Worm (Caenorhabditis elegans): ENCODE measurements around the gene cmk-1.
A peak's percentile ranks its signal among the peaks of the same experiment; 100 is the strongest.

The cmk-1 gene

DNA sequence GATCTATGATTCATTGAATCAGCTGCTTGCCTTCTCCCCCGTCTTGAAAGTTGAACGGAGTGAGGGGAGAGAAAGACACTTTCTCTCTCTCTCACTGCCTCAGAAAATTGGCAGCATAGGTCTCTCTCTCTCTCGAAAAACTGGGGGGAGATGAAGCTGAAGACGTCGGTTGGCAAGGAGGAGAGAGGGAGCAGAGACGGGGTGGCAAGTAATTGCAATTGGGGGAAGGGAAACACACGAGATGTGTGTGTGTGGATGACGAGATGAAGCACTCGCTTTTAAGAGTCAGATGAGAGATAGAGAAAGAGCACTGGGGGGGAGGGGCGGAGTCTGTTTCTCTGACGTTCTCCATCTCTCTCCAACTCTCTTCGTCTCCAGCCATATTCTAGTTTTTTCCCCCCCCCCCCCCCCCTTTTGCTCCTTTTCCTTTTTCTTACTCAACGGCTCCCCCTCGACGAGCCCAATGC is at the start of gene cmk-1:
Gene cmk-1 (plus strand): TSS at position 417 of the 467 bp plus-strand sequence.
- TF ChIP-seq npax-4 (tag; optimal IDR thresholded peaks at IDR 0.05) (no peak), madf-2 (tag; optimal IDR thresholded peaks at IDR 0.05) (no peak), K09A11.1 (tag; optimal IDR thresholded peaks at IDR 0.05; ENCODE audit: insufficient read depth) (peak; percentile 35), tbx-2 (tag; optimal IDR thresholded peaks at IDR 0.05) (peak; percentile 70), pax-1 (tag; optimal IDR thresholded peaks at IDR 0.05) (no peak), hlh-6 (tag; optimal IDR thresholded peaks at IDR 0.05) (no peak), ceh-2 (tag; optimal IDR thresholded peaks at IDR 0.05) (no peak), ceh-24 (tag; optimal IDR thresholded peaks at IDR 0.05) (no peak), eyg-1 (tag; optimal IDR thresholded peaks at IDR 0.05) (no peak), elt-2 (tag; optimal IDR thresholded peaks at IDR 0.05) (no peak), unc-3 (GFP tag; conservative IDR thresholded peaks at IDR 0.05) (no peak), unc-3 (tag; optimal IDR thresholded peaks at IDR 0.05) (no peak), F13H6.1 (tag; optimal IDR thresholded peaks at IDR 0.05) (peak; percentile 1), ttx-3 (tag; optimal IDR thresholded peaks at IDR 0.05) (no peak), hlh-30 (tag; optimal IDR thresholded peaks at IDR 0.05; ENCODE audit: insufficient read depth) (peak; percentile 62), hlh-13 (GFP tag; optimal IDR thresholded peaks at IDR 0.05) (no peak), fkh-10 (GFP tag; optimal IDR thresholded peaks at IDR 0.05) (peak; percentile 46), gmeb-2 (tag; optimal IDR thresholded peaks at IDR 0.05) (no peak), ceh-6 (GFP tag; optimal IDR thresholded peaks at IDR 0.05) (no peak), ama-1 (optimal IDR thresholded peaks at IDR 0.05) (no peak), rnt-1 (tag; optimal IDR thresholded peaks at IDR 0.05) (peak; percentile 70), fax-1 (tag; optimal IDR thresholded peaks at IDR 0.05) (no peak), T23F11.4 (GFP tag; optimal IDR thresholded peaks at IDR 0.05) (no peak), lim-6 (tag; optimal IDR thresholded peaks at IDR 0.05) (peak; percentile 53), ceh-31 (tag; optimal IDR thresholded peaks at IDR 0.05) (peak; percentile 81), unc-42 (tag; optimal IDR thresholded peaks at IDR 0.05) (peak; percentile 92), Y22D7AL.16 (tag; optimal IDR thresholded peaks at IDR 0.05) (no peak), unc-86 (tag; optimal IDR thresholded peaks at IDR 0.05) (no peak), K02D7.2 (tag; optimal IDR thresholded peaks at IDR 0.05) (no peak), elt-4 (tag; optimal IDR thresholded peaks at IDR 0.05) (no peak), C38D4.7 (GFP tag; optimal IDR thresholded peaks at IDR 0.05) (no peak), pat-9 (tag; optimal IDR thresholded peaks at IDR 0.05) (no peak), hlh-15 (tag; optimal IDR thresholded peaks at IDR 0.05) (no peak), ceh-18 (tag; optimal IDR thresholded peaks at IDR 0.05) (peak; percentile 91), lin-11 (tag; optimal IDR thresholded peaks at IDR 0.05) (no peak), hlh-8 (tag; optimal IDR thresholded peaks at IDR 0.05) (no peak), sox-2 (GFP tag; IDR thresholded peaks at IDR 0.05) (no peak), odd-2 (tag; optimal IDR thresholded peaks at IDR 0.05) (no peak), nhr-11 (tag; optimal IDR thresholded peaks at IDR 0.05) (no peak), pha-2 (tag; optimal IDR thresholded peaks at IDR 0.05) (no peak), mec-3 (tag; optimal IDR thresholded peaks at IDR 0.05; ENCODE audit: borderline replicate concordance) (no peak), unc-55 (GFP tag; optimal IDR thresholded peaks at IDR 0.05) (peak; percentile 40), nhr-232 (tag; optimal IDR thresholded peaks at IDR 0.05) (no peak), che-1 (tag; optimal IDR thresholded peaks at IDR 0.05) (no peak), sdc-2 (tag; optimal IDR thresholded peaks at IDR 0.05) (no peak), ceh-45 (GFP tag; IDR thresholded peaks at IDR 0.05) (no peak), sox-4 (tag; optimal IDR thresholded peaks at IDR 0.05) (no peak), ahr-1 (tag; optimal IDR thresholded peaks at IDR 0.05) (no peak), dmd-4 (tag; optimal IDR thresholded peaks at IDR 0.05; ENCODE audit: borderline replicate concordance) (peak; percentile 13), ceh-48 (tag; optimal IDR thresholded peaks at IDR 0.05) (no peak), ets-4 (tag; optimal IDR thresholded peaks at IDR 0.05) (no peak), ref-2 (tag; optimal IDR thresholded peaks at IDR 0.05) (peak; percentile 13), zip-5 (tag; optimal IDR thresholded peaks at IDR 0.05) (no peak), ceh-9 (tag; optimal IDR thresholded peaks at IDR 0.05) (no peak), fkh-6 (tag; optimal IDR thresholded peaks at IDR 0.05) (no peak)

Data from whole organism, late embryonic.